Fruit fly (Drosophila melanogaster) S2 (cell line): ENCODE results near the gene CG14397.

Source experiments
- CG8478 ChIP-seq: fragments of >200 bp; optimal IDR thresholded peaks from 2 replicates; lab custom pipeline; 2018
- CTCF ChIP-seq, 2 experiments: fragments of >200 bp; optimal IDR thresholded peaks; 2 replicates each; lab custom pipeline; 2018

DNA sequence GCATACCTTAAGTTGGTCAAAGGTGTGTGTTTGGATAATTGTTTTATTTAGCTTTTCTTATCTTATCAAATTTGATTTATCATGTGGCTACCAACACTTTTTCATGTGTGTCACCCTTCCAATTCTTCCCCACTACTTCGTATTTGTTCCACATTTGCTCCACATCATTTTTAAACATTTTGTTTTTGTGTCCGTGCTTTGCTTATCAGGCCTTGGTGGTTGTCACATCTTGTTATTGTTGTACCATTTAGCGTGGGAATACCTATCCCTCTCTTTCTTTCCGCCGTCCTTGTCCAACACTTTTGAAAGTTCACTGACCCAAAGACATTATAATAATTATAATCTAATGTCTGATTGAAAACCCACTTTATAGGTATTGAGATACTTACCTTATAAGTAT is 37.4 kb upstream of the CG14397 start:
- TF ChIP-seq CTCF (optimal IDR thresholded peaks at IDR 0.05; lab: Kevin White, UChicago), result no peak
- TF ChIP-seq CG8478, result no peak
